Worm (Caenorhabditis elegans): ENCODE data around the gene copb-2.

- no peak for TF ChIP-seq nfya-1 (tag; optimal IDR thresholded peaks at IDR 0.05; ENCODE audit: insufficient read depth)
- no peak for TF ChIP-seq fkh-10 (GFP tag; optimal IDR thresholded peaks at IDR 0.05)
- no peak for TF ChIP-seq nhr-76 (tag; optimal IDR thresholded peaks at IDR 0.05)
- no peak for TF ChIP-seq pha-4 (tag; optimal IDR thresholded peaks at IDR 0.05)
- TF ChIP-seq jun-1 (tag; optimal IDR thresholded peaks at IDR 0.05) = no peak
- TF ChIP-seq ceh-16 (tag; optimal IDR thresholded peaks at IDR 0.05) = no peak
- no peak for TF ChIP-seq ceh-82 (tag; optimal IDR thresholded peaks at IDR 0.05)
- no peak for TF ChIP-seq ceh-28 (tag; optimal IDR thresholded peaks at IDR 0.05)
- no peak for TF ChIP-seq tbx-2 (tag; optimal IDR thresholded peaks at IDR 0.05)
- no peak for TF ChIP-seq ZK546.5 (tag; optimal IDR thresholded peaks at IDR 0.05)
- no peak for TF ChIP-seq lin-15B (tag; optimal IDR thresholded peaks at IDR 0.05)
Observed at ce11 chrIV:9464345-9464783, 4.8 kb downstream of the copb-2 start.
